Fruit fly (Drosophila melanogaster) whole organism, prepupa: Measurements from ENCODE around the gene eIF3d1.

Source experiments
- CG11762 ChIP-seq: fragments of 200-800 bp; sonication (Bioruptor generic); optimal IDR thresholded peaks from 3 replicates; lab custom pipeline; 2016; ENCODE audit warnings: missing biosample characterization, missing genetic modification characterization; ENCODE audit not compliant: insufficient read depth
- CG16779 ChIP-seq: fragments of 200-800 bp; sonication (Bioruptor generic); optimal IDR thresholded peaks from 3 replicates; lab custom pipeline; 2017; ENCODE audit warnings: missing biosample characterization, mild to moderate bottlenecking, missing genetic modification characterization
- CG3032 ChIP-seq: fragments of 200-800 bp; optimal IDR thresholded peaks from 2 replicates; lab custom pipeline; 2019; ENCODE audit warnings: missing biosample characterization, mild to moderate bottlenecking, missing genetic modification characterization, moderate library complexity
- CG31627 ChIP-seq: fragments of 200-800 bp; sonication (Bioruptor generic); optimal IDR thresholded peaks from 3 replicates; lab custom pipeline; 2016; ENCODE audit warnings: missing biosample characterization, missing genetic modification characterization
- CG4318 ChIP-seq: fragments of 200-800 bp; sonication (Bioruptor generic); optimal IDR thresholded peaks from 3 replicates; lab custom pipeline; 2017; ENCODE audit warnings: missing biosample characterization, mild to moderate bottlenecking, missing genetic modification characterization
- CG6854 ChIP-seq: fragments of 200-800 bp; sonication (Bioruptor generic); optimal IDR thresholded peaks from 2 replicates; lab custom pipeline; 2017; ENCODE audit warnings: missing biosample characterization, mild to moderate bottlenecking, missing genetic modification characterization
- Ets21C ChIP-seq: fragments of 200-800 bp; sonication (Bioruptor generic); optimal IDR thresholded peaks from 3 replicates; lab custom pipeline; 2016; ENCODE audit warnings: missing biosample characterization, missing genetic modification characterization
- Gug ChIP-seq: fragments of 200-800 bp; sonication (Bioruptor generic); IDR thresholded peaks from 2 replicates; pipeline ENCODE4 v1.3.6; 2022; ENCODE audit warnings: missing biosample characterization, missing genetic modification characterization
- Hr39 ChIP-seq: fragments of 200-800 bp; sonication (Bioruptor generic); optimal IDR thresholded peaks from 2 replicates; lab custom pipeline; 2016; ENCODE audit warnings: missing biosample characterization, missing genetic modification characterization
- Sox14 ChIP-seq: fragments of 200-800 bp; sonication (Bioruptor generic); optimal IDR thresholded peaks from 3 replicates; lab custom pipeline; 2016; ENCODE audit warnings: missing biosample characterization, missing genetic modification characterization
- eg ChIP-seq: fragments of 200-800 bp; sonication (Bioruptor generic); IDR thresholded peaks from 3 replicates; pipeline ENCODE4 v1.3.6; 2022; ENCODE audit warnings: missing biosample characterization, missing genetic modification characterization
- fkh ChIP-seq: fragments of 200-800 bp; sonication (Bioruptor generic); optimal IDR thresholded peaks from 3 replicates; lab custom pipeline; 2017; ENCODE audit warnings: missing biosample characterization, mild to moderate bottlenecking, missing genetic modification characterization, moderate library complexity
- topi ChIP-seq: fragments of 200-800 bp; sonication (Bioruptor generic); optimal IDR thresholded peaks from 3 replicates; lab custom pipeline; 2016; ENCODE audit warnings: missing biosample characterization, missing genetic modification characterization
- vri ChIP-seq: fragments of 200-800 bp; sonication (Bioruptor generic); optimal IDR thresholded peaks from 3 replicates; lab custom pipeline; 2016; ENCODE audit warnings: missing biosample characterization, mild to moderate bottlenecking, missing genetic modification characterization

dm6 chr3R:23666672-23667211, 13.1 kb upstream of the eIF3d1 start:
- TF ChIP-seq Sox14: no peak
- TF ChIP-seq CG31627 (GFP tag; lab: Kevin White, UChicago): no peak
- TF ChIP-seq Gug: no peak
- TF ChIP-seq topi (GFP tag; lab: Kevin White, UChicago): no peak
- TF ChIP-seq CG3032 (tag; lab: Kevin White, UChicago): no peak
- no peak for TF ChIP-seq fkh (GFP tag; lab: Kevin White, UChicago)
- TF ChIP-seq CG4318 (GFP tag; lab: Kevin White, UChicago): no peak
- TF ChIP-seq CG11762 (GFP tag; lab: Kevin White, UChicago): no peak
- no peak for TF ChIP-seq eg (GFP tag; lab: Robert Waterston, UW)
- no peak for TF ChIP-seq Ets21C
- TF ChIP-seq vri (GFP tag; lab: Kevin White, UChicago): no peak
- no peak for TF ChIP-seq CG6854
- no peak for TF ChIP-seq CG16779
- no peak for TF ChIP-seq Hr39 (GFP tag; lab: Kevin White, UChicago)
